Worm (Caenorhabditis elegans): ENCODE data around the gene acl-7.

ce11 chrII:12847736-12848135, 31.5 kb upstream of the acl-7 start, which contains the start of gene pes-10:
- TF ChIP-seq ceh-16 (tag; optimal IDR thresholded peaks at IDR 0.05) = no peak
- no peak for TF ChIP-seq dmd-4 (tag; optimal IDR thresholded peaks at IDR 0.05)
- no peak for TF ChIP-seq skn-1 (tag; optimal IDR thresholded peaks at IDR 0.05)

Measured in whole organism, L2 larva.